Fruit fly (Drosophila melanogaster) whole organism, pupa: ENCODE data around the gene ATP6AP2.

ENCODE experiments used
- CG12605 ChIP-seq: fragments of 200-800 bp; sonication (Bioruptor generic); IDR thresholded peaks from 2 replicates; pipeline ENCODE4 v1.3.6; 2022; ENCODE audit warnings: missing biosample characterization, missing genetic modification characterization
- CG9948 ChIP-seq: fragments of 200-800 bp; sonication (Bioruptor generic); optimal IDR thresholded peaks from 2 replicates; lab custom pipeline; 2018; ENCODE audit warnings: missing biosample characterization, mild to moderate bottlenecking, missing genetic modification characterization, moderate library complexity
- EcR ChIP-seq: fragments of 200-800 bp; sonication (Bioruptor generic); optimal IDR thresholded peaks from 3 replicates; lab custom pipeline; 2019; ENCODE audit warnings: missing biosample characterization, missing genetic modification characterization, mild to moderate bottlenecking, moderate library complexity, missing genetic modification reagents
- Pif1A ChIP-seq: fragments of 200-800 bp; sonication (Bioruptor generic); optimal IDR thresholded peaks from 3 replicates; lab custom pipeline; 2016; ENCODE audit warnings: missing biosample characterization, missing genetic modification characterization
- fd96Ca ChIP-seq: fragments of 200-800 bp; sonication (Bioruptor generic); IDR thresholded peaks from 3 replicates; pipeline ENCODE4 v1.3.6; 2022; ENCODE audit warnings: missing biosample characterization, missing genetic modification characterization

dm6 chr3R:9213029-9213428, 47.4 kb upstream of the ATP6AP2 start:
- TF ChIP-seq fd96Ca: no peak
- no peak for TF ChIP-seq Pif1A (GFP tag; lab: Kevin White, UChicago)
- no peak for TF ChIP-seq EcR (GFP tag; lab: Kevin White, UChicago)
- peak; percentile 30 for TF ChIP-seq CG9948 (tag; lab: Kevin White, UChicago)
- TF ChIP-seq CG12605: no peak
